Worm (Caenorhabditis elegans) whole organism, mixed stage, embryonic: ENCODE measurements around the gene ZK666.8.

Experiments
- M03D4.4 ChIP-seq: sonication (generic microtip); optimal IDR thresholded peaks from 2 replicates; lab custom pipeline; 2017; ENCODE audit warnings: mild to moderate bottlenecking, missing genetic modification characterization, missing compliant biosample characterization
- elt-1 ChIP-seq: sonication (generic microtip); optimal IDR thresholded peaks from 2 replicates; lab custom pipeline; 2017; ENCODE audit warnings: missing genetic modification characterization, mild to moderate bottlenecking, missing compliant biosample characterization, antibody characterized with exemption, moderate library complexity, borderline replicate concordance; ENCODE audit not compliant: insufficient read depth
- elt-3 ChIP-seq: fragments of 150-350 bp; optimal IDR thresholded peaks from 2 replicates; lab custom pipeline; 2014; ENCODE audit warnings: missing biosample characterization, missing genetic modification characterization
- flh-1 ChIP-seq: fragments of 200-800 bp; sonication (Bioruptor generic); optimal IDR thresholded peaks from 2 replicates; lab custom pipeline; 2018; ENCODE audit warnings: mild to moderate bottlenecking, missing genetic modification characterization, moderate library complexity, missing compliant biosample characterization
- ham-2 ChIP-seq: fragments of 200-800 bp; sonication (Bioruptor generic); optimal IDR thresholded peaks from 2 replicates; lab custom pipeline; 2018; ENCODE audit warnings: mild to moderate bottlenecking, missing genetic modification characterization, missing compliant biosample characterization
- lin-13 ChIP-seq: fragments of 150-350 bp; optimal IDR thresholded peaks from 2 replicates; lab custom pipeline; 2014; ENCODE audit warnings: missing biosample characterization, missing genetic modification characterization
- nhr-12 ChIP-seq: fragments of 150-350 bp; optimal IDR thresholded peaks from 2 replicates; lab custom pipeline; 2014; ENCODE audit warnings: missing biosample characterization, missing genetic modification characterization
- nhr-237 ChIP-seq: fragments of 150-350 bp; optimal IDR thresholded peaks from 2 replicates; lab custom pipeline; 2014; ENCODE audit warnings: missing biosample characterization, missing genetic modification characterization
- nhr-76 ChIP-seq: sonication (generic microtip); optimal IDR thresholded peaks from 2 replicates; lab custom pipeline; 2017; ENCODE audit warnings: missing biosample characterization, missing genetic modification characterization
- ztf-11 ChIP-seq: fragments of 150-350 bp; optimal IDR thresholded peaks from 2 replicates; lab custom pipeline; 2014; ENCODE audit warnings: missing biosample characterization, missing genetic modification characterization

- TF ChIP-seq elt-1 (tag; lab: Kevin White, UChicago): no peak
- no peak for TF ChIP-seq flh-1
- no peak for TF ChIP-seq elt-3 (tag; lab: Kevin White, UChicago)
- TF ChIP-seq nhr-76 (tag; lab: Kevin White, UChicago): no peak
- TF ChIP-seq nhr-237 (tag; lab: Kevin White, UChicago): no peak
- TF ChIP-seq ham-2: no peak
- no peak for TF ChIP-seq lin-13 (tag; lab: Kevin White, UChicago)
- TF ChIP-seq nhr-12 (tag; lab: Kevin White, UChicago): no peak
- TF ChIP-seq M03D4.4 (tag; lab: Kevin White, UChicago): no peak
- no peak for TF ChIP-seq ztf-11 (tag; lab: Kevin White, UChicago)
Observed at ce11 chrII:10504729-10505128, 11.8 kb upstream of the ZK666.8 start.
